Worm (Caenorhabditis elegans): ENCODE measurements around the gene srd-12.

DNA sequence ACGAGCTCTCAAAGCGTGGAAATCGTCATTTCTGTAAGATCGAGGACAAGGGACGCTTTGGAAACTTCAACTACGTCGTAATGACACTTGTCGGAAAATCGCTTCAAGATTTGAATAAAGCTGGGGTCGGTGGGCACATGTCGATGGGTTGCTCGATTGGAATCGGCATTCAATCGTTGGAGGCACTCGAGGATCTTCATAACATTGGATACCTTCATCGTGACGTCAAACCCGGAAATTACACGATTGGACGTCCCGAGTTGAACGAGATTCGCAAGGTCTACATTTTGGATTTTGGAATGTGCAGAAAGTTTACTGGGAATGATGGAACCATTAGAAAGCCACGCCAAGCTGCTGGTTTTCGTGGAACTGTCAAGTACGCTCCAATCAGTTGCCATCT lies 2.5 kb upstream of the srd-12 start:
- TF ChIP-seq T22C8.4 (GFP tag; IDR thresholded peaks at IDR 0.05) (no peak), klf-2 (GFP tag; conservative IDR thresholded peaks at IDR 0.05) (no peak), flt-1 (GFP tag; IDR thresholded peaks at IDR 0.05) (no peak), ztf-29 (GFP tag; IDR thresholded peaks at IDR 0.05) (no peak), med-1 (GFP tag; optimal IDR thresholded peaks at IDR 0.05; ENCODE audit: insufficient read depth) (no peak)

Data from whole organism, midembryonic.